Fruit fly (Drosophila melanogaster): ENCODE data around the gene Sfp24Ba.

The Sfp24Ba gene

dm6 chr2L:3639924-3640323 lies 28.4 kb downstream of the Sfp24Ba start (continued):
- TF ChIP-seq CG11723 (GFP tag; optimal IDR thresholded peaks at IDR 0.05) (no peak), CG11560 (tag; IDR thresholded peaks at IDR 0.05) (no peak), ac (GFP tag; optimal IDR thresholded peaks at IDR 0.05) (no peak), ATbp (GFP tag; optimal IDR thresholded peaks at IDR 0.05) (no peak), CG6175 (GFP tag; IDR thresholded peaks at IDR 0.05) (no peak), wor (GFP tag; IDR thresholded peaks at IDR 0.05) (no peak), CG10543 (GFP tag; optimal IDR thresholded peaks at IDR 0.05) (peak; percentile 90), Usf (GFP tag; optimal IDR thresholded peaks at IDR 0.05) (no peak), peb (GFP tag; IDR thresholded peaks at IDR 0.05) (no peak), Dref (GFP tag; IDR thresholded peaks at IDR 0.05) (no peak), Tbp (GFP tag; optimal IDR thresholded peaks at IDR 0.05) (no peak), odd (GFP tag; optimal IDR thresholded peaks at IDR 0.05) (no peak), MESR4 (GFP tag; optimal IDR thresholded peaks at IDR 0.05) (no peak), HmgD (GFP tag; optimal IDR thresholded peaks at IDR 0.05) (no peak), CG14860 (GFP tag; IDR thresholded peaks at IDR 0.05; ENCODE audit: partially characterized antibody) (no peak), CG15073 (GFP tag; optimal IDR thresholded peaks at IDR 0.05) (no peak), Sry-β (GFP tag; optimal IDR thresholded peaks at IDR 0.05) (no peak), Nf-YC (tag; optimal IDR thresholded peaks at IDR 0.05) (peak; percentile 12), CHES-1-like (GFP tag; optimal IDR thresholded peaks at IDR 0.05) (no peak), Trl (optimal IDR thresholded peaks at IDR 0.05) (no peak), Trl (GFP tag; optimal IDR thresholded peaks at IDR 0.05) (no peak), dpn (GFP tag; optimal IDR thresholded peaks at IDR 0.05) (no peak), crc (GFP tag; optimal IDR thresholded peaks at IDR 0.05) (no peak), BtbVII (GFP tag; optimal IDR thresholded peaks at IDR 0.05) (no peak), dan (GFP tag; IDR thresholded peaks at IDR 0.05) (no peak), CG12942 (GFP tag; optimal IDR thresholded peaks at IDR 0.05) (no peak), Stat92E (GFP tag; optimal IDR thresholded peaks at IDR 0.05) (no peak), pita (GFP tag; optimal IDR thresholded peaks at IDR 0.05) (no peak), crol (GFP tag; IDR thresholded peaks at IDR 0.05) (peak; percentile 84), emc (GFP tag; optimal IDR thresholded peaks at IDR 0.05) (no peak), ci (GFP tag; IDR thresholded peaks at IDR 0.05) (peak; percentile 22; the same call in 1 of the 3 replicates), CrebB (tag; optimal IDR thresholded peaks at IDR 0.05) (no peak), CG12219 (GFP tag; optimal IDR thresholded peaks at IDR 0.05) (no peak), mam (GFP tag; optimal IDR thresholded peaks at IDR 0.05) (no peak), Ptx1 (GFP tag; IDR thresholded peaks at IDR 0.05) (no peak), CkIIα-i1 (GFP tag; IDR thresholded peaks at IDR 0.05) (no peak), zfh2 (GFP tag; optimal IDR thresholded peaks at IDR 0.05) (no peak), sisA (GFP tag; IDR thresholded peaks at IDR 0.05) (no peak), dati (GFP tag; IDR thresholded peaks at IDR 0.05) (no peak), twi (tag; optimal IDR thresholded peaks at IDR 0.05) (no peak), Dip2 (GFP tag; IDR thresholded peaks at IDR 0.05) (no peak), CG8290 (GFP tag; optimal IDR thresholded peaks at IDR 0.05) (no peak), CG8290 (tag; optimal IDR thresholded peaks at IDR 0.05) (peak in 1 of 2 experiments; percentile 29), H2.0 (GFP tag; IDR thresholded peaks at IDR 0.05) (no peak), YL-1 (GFP tag; optimal IDR thresholded peaks at IDR 0.05) (no peak)

DNA sequence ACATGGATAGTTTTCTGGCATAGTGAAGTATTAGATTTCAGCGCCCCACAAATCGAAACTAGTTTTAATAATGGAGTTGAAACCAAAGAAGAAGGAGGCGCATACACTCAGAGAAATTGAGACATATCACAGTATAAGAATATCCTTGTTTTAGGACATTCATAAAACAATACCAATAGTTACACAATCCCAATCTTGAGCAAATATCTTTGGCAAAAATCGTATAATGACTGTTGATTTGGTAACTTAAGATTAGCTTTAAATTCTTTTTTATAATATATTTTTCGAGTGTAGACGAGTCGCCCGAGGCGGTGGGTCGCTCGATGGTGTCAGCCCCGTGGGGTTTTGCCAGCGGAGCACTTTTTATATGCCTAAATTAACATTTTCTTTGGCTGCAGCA lies 32.9 kb downstream of the Sfp24Ba start:
- TF ChIP-seq wdn (GFP tag; IDR thresholded peaks at IDR 0.05) (no peak), CG6765 (GFP tag; optimal IDR thresholded peaks at IDR 0.05) (no peak), hkb (optimal IDR thresholded peaks at IDR 0.05) (no peak), hkb (GFP tag; IDR thresholded peaks at IDR 0.05) (peak; percentile 35; the same call in 1 of the 2 replicates), CG2202 (tag; optimal IDR thresholded peaks at IDR 0.05) (no peak), Dad (GFP tag; optimal IDR thresholded peaks at IDR 0.05) (no peak), CG11504 (tag; optimal IDR thresholded peaks at IDR 0.05) (peak; percentile 47), ERR (GFP tag; optimal IDR thresholded peaks at IDR 0.05) (no peak), CG17802 (tag; optimal IDR thresholded peaks at IDR 0.05) (no peak), CG11695 (GFP tag; IDR thresholded peaks at IDR 0.05) (no peak), CG17328 (GFP tag; IDR thresholded peaks at IDR 0.05) (no peak), CG12391 (tag; optimal IDR thresholded peaks at IDR 0.05) (no peak), sens-2 (GFP tag; IDR thresholded peaks at IDR 0.05) (no peak)
